Fruit fly (Drosophila melanogaster): Measurements from ENCODE around the gene CG10431.

Gene CG10431

dm6 chr2L:18974063-18974779 lies at the start of gene CG10431, which contains the start of gene L2HGDH (continued):
- TF ChIP-seq topi (GFP tag; optimal IDR thresholded peaks at IDR 0.05) (peak; percentile 65), Gug (GFP tag; IDR thresholded peaks at IDR 0.05) (no peak), CG9139 (GFP tag; optimal IDR thresholded peaks at IDR 0.05) (no peak), svp (GFP tag) (peak; percentile 97), CG1621 (tag; optimal IDR thresholded peaks at IDR 0.05) (no peak), CG32006 (GFP tag; optimal IDR thresholded peaks at IDR 0.05) (no peak), CG10669 (GFP tag; optimal IDR thresholded peaks at IDR 0.05) (peak; percentile 46), pdm3 (GFP tag; optimal IDR thresholded peaks at IDR 0.05) (no peak), CG31627 (GFP tag; optimal IDR thresholded peaks at IDR 0.05) (peak; percentile 65)

dm6 chr2L:18925387-18925786 lies 49.1 kb upstream of the CG10431 start:
- TF ChIP-seq spab (GFP tag; optimal IDR thresholded peaks at IDR 0.05) (no peak), Hr39 (GFP tag; optimal IDR thresholded peaks at IDR 0.05) (no peak), ss (GFP tag; optimal IDR thresholded peaks at IDR 0.05) (no peak), CG15336 (GFP tag; IDR thresholded peaks at IDR 0.05) (no peak), fd85E (GFP tag; optimal IDR thresholded peaks at IDR 0.05) (no peak), pdm3 (GFP tag; optimal IDR thresholded peaks at IDR 0.05) (no peak)

- no peak for TF ChIP-seq CG11762 (GFP tag; optimal IDR thresholded peaks at IDR 0.05; ENCODE audit: insufficient read depth)
- TF ChIP-seq Blimp-1 (GFP tag; optimal IDR thresholded peaks at IDR 0.05), result no peak
- no peak for TF ChIP-seq vri (GFP tag; optimal IDR thresholded peaks at IDR 0.05)
- no peak for TF ChIP-seq CG16779 (tag; optimal IDR thresholded peaks at IDR 0.05)
- TF ChIP-seq ss (GFP tag; optimal IDR thresholded peaks at IDR 0.05), result no peak
- no peak for TF ChIP-seq topi (GFP tag; optimal IDR thresholded peaks at IDR 0.05)
- TF ChIP-seq net (GFP tag; optimal IDR thresholded peaks at IDR 0.05), result no peak
- no peak for TF ChIP-seq CG11902 (GFP tag; optimal IDR thresholded peaks at IDR 0.05)
- no peak for TF ChIP-seq CG1621 (tag; optimal IDR thresholded peaks at IDR 0.05)
- TF ChIP-seq CG3919 (GFP tag; optimal IDR thresholded peaks at IDR 0.05), result no peak
- no peak for TF ChIP-seq Sox14 (GFP tag; optimal IDR thresholded peaks at IDR 0.05)
These were observed 48.6 kb upstream of the CG10431 start for dm6 chr2L:18925956-18926355.

- TF ChIP-seq fd85E (GFP tag; optimal IDR thresholded peaks at IDR 0.05) (no peak), svp (GFP tag) (no peak), CG3919 (GFP tag; optimal IDR thresholded peaks at IDR 0.05) (no peak), CG15336 (GFP tag; IDR thresholded peaks at IDR 0.05) (no peak), cyc (GFP tag; optimal IDR thresholded peaks at IDR 0.05) (no peak), CG7368 (GFP tag; optimal IDR thresholded peaks at IDR 0.05) (no peak), Hr4 (GFP tag; optimal IDR thresholded peaks at IDR 0.05) (no peak), CG6808 (GFP tag; optimal IDR thresholded peaks at IDR 0.05) (no peak), CG6163 (GFP tag; IDR thresholded peaks at IDR 0.05) (no peak), Hr38 (GFP tag; optimal IDR thresholded peaks at IDR 0.05) (no peak), CG6854 (GFP tag; optimal IDR thresholded peaks at IDR 0.05) (no peak), achi (GFP tag; optimal IDR thresholded peaks at IDR 0.05) (no peak)
These were observed 46.6 kb upstream of the CG10431 start for dm6 chr2L:18927891-18928290.

dm6 chr2L:18929595-18929994 lies 44.9 kb upstream of the CG10431 start:
- TF ChIP-seq Eip78C (GFP tag) (peak; percentile 46), CG8119 (GFP tag; IDR thresholded peaks at IDR 0.05) (peak; percentile 26; the same call in 1 of the 3 replicates), CG15336 (GFP tag; IDR thresholded peaks at IDR 0.05) (no peak)

All from whole organism, prepupa.